Worm (Caenorhabditis elegans) whole organism, late embryonic: ENCODE results near the gene rtfo-1.

Source experiments
- F13H6.1 ChIP-seq: sonication (generic microtip); optimal IDR thresholded peaks from 2 replicates; lab custom pipeline; 2016; ENCODE audit warnings: missing genetic modification characterization, missing compliant biosample characterization
- K09A11.1 ChIP-seq: sonication (generic microtip); optimal IDR thresholded peaks from 2 replicates; lab custom pipeline; 2017; ENCODE audit warnings: antibody characterized with exemption, mild to moderate bottlenecking, missing genetic modification characterization, missing compliant biosample characterization; ENCODE audit not compliant: insufficient read depth
- fkh-10 ChIP-seq: fragments of 150-350 bp; optimal IDR thresholded peaks from 2 replicates; lab custom pipeline; 2014; ENCODE audit warnings: missing biosample characterization, missing genetic modification reagents, missing genetic modification characterization
- hlh-30 ChIP-seq: sonication (generic microtip); optimal IDR thresholded peaks from 2 replicates; lab custom pipeline; 2017; ENCODE audit warnings: antibody characterized with exemption, missing genetic modification characterization, missing compliant biosample characterization; ENCODE audit not compliant: insufficient read depth
- lim-6 ChIP-seq: sonication (generic microtip); optimal IDR thresholded peaks from 2 replicates; lab custom pipeline; 2016; ENCODE audit warnings: missing genetic modification characterization, missing compliant biosample characterization
- madf-2 ChIP-seq: sonication (generic microtip); optimal IDR thresholded peaks from 2 replicates; lab custom pipeline; 2017; ENCODE audit warnings: missing genetic modification characterization, missing compliant biosample characterization
- sox-4 ChIP-seq: sonication (generic microtip); optimal IDR thresholded peaks from 2 replicates; lab custom pipeline; 2017; ENCODE audit warnings: mild to moderate bottlenecking, missing genetic modification characterization, inconsistent platforms, missing compliant biosample characterization

ce11 chrV:9576991-9577390, 5.5 kb downstream of the rtfo-1 start, which contains the start of gene F25B3.2:
- TF ChIP-seq fkh-10 (no peak), lim-6 (tag; lab: Kevin White, UChicago) (no peak), F13H6.1 (no peak), K09A11.1 (tag; lab: Kevin White, UChicago) (no peak), madf-2 (no peak), sox-4 (tag; lab: Kevin White, UChicago) (no peak), hlh-30 (tag; lab: Kevin White, UChicago) (no peak)
